Worm (Caenorhabditis elegans) whole organism, young adult: Measurements from ENCODE around the gene Y97E10AR.3.

Source experiments
- ama-1 ChIP-seq, 3 experiments: fragments of 150-350 bp in 1 of 3; sonication (generic microtip) in 2 of 3; optimal IDR thresholded peaks; 2 replicates each; lab custom pipeline; 2014 to 2018; ENCODE audit warnings: missing biosample characterization in 2 of 3, missing genetic modification characterization in 2 of 3, missing genetic modification reagents in 2 of 3
- die-1 ChIP-seq: sonication (generic microtip); optimal IDR thresholded peaks from 2 replicates; lab custom pipeline; 2016; ENCODE audit warnings: missing genotype, mild to moderate bottlenecking, missing genetic modification characterization, missing compliant biosample characterization
- lsy-27 ChIP-seq: sonication (generic microtip); optimal IDR thresholded peaks from 2 replicates; lab custom pipeline; 2017; ENCODE audit warnings: missing genetic modification characterization, mild to moderate bottlenecking, missing compliant biosample characterization, antibody characterized with exemption, missing genotype, borderline replicate concordance; ENCODE audit not compliant: insufficient read depth
- mes-4 ChIP-seq: sonication (generic microtip); optimal IDR thresholded peaks from 2 replicates; lab custom pipeline; 2016; ENCODE audit warnings: missing genotype, missing genetic modification characterization, missing compliant biosample characterization
- snpc-4 ChIP-seq, 5 experiments: fragments of 150-350 bp in 1 of 5; sonication (generic microtip) in 4 of 5; optimal IDR thresholded peaks; 2 replicates each; lab custom pipeline; 2014 to 2018; ENCODE audit warnings: missing genetic modification characterization in 5 of 5, missing biosample characterization in 3 of 5, antibody characterized with exemption in 2 of 5, mild to moderate bottlenecking in 2 of 5, missing compliant biosample characterization in 2 of 5, missing genotype in 2 of 5, moderate library complexity in 2 of 5, missing genetic modification reagents in 1 of 5

- TF ChIP-seq lsy-27 (tag; lab: Kevin White, UChicago): no peak
- no peak for TF ChIP-seq die-1 (tag; lab: Kevin White, UChicago)
- no peak for TF ChIP-seq ama-1 (optimal IDR thresholded peaks at IDR 0.05; lab: Kevin White, UChicago)
- TF ChIP-seq ama-1 (GFP tag; optimal IDR thresholded peaks at IDR 0.05; lab: Kevin White, UChicago): no peak
- no peak for TF ChIP-seq mes-4 (tag; lab: Kevin White, UChicago)
- TF ChIP-seq snpc-4 (GFP tag; optimal IDR thresholded peaks at IDR 0.05; lab: Kevin White, UChicago): no peak
- TF ChIP-seq snpc-4 (tag; optimal IDR thresholded peaks at IDR 0.05; lab: Kevin White, UChicago): peak in 2 of 4 experiments; percentile 11 to 50
Measured at ce11 chrV:8031121-8031520, 23.8 kb upstream of the Y97E10AR.3 start, which contains the start of gene vars-1.
